Worm (Caenorhabditis elegans): ENCODE measurements around the gene pygo-1.
"Not testable (repeated sequence)": the region's sequence is repeated elsewhere in the genome, so short reads cannot be mapped to it uniquely, and the experiment has no call there.

Gene pygo-1

DNA sequence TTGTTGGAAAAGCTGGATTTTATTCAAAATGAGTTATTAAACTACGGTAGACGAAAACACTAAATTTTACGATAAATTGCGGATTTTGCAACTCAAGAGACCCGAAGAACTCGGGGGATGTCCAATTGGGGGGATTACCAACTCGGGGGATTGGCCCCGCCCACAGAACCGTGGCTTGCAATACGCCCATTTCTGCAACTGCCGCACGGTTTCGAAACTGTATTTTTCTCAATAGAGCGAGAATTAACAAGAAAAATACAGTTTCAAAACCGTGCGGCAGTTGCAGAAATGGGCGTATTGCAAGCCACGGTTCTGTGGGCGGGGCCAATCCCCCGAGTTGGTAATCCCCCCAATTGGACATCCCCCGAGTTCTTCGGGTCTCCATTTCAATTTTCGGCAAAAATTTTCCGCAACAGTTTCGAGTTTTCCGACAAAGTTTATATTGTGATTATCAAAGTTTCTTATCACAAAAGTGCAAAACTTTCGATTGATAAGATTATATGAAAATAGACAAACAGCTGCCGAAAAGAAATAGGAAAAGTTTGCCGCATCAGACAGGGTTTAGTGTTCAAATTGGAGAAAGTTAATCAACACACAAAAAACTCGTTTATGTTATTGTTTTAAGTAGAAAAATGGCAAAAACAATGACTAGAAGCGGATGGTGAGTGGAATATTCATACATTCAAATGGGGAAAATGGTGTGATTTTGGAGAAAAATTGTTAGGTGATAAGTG, 6.9 kb downstream of the pygo-1 start:
- 0 out of 2 replicates have a peak, but pooled peaks have one; percentile 38 for TF ChIP-seq hsf-1 (GFP tag; IDR thresholded peaks at IDR 0.05)
- peak; percentile 27; the same call in 1 of the 2 replicates for TF ChIP-seq rcor-1 (GFP tag; IDR thresholded peaks at IDR 0.05)
- peak; percentile 28; the same call in 1 of the 2 replicates for TF ChIP-seq hmg-1.2 (GFP tag; IDR thresholded peaks at IDR 0.05)
- TF ChIP-seq F49E8.2 (tag; optimal IDR thresholded peaks at IDR 0.05; ENCODE audit: insufficient read depth): peak; percentile 81
- TF ChIP-seq D2030.7 (GFP tag; IDR thresholded peaks at IDR 0.05): peak; percentile 55; the same call in 1 of the 2 replicates
- TF ChIP-seq snpc-3.4 (tag; optimal IDR thresholded peaks at IDR 0.05): peak; percentile 26
- TF ChIP-seq lin-54 (GFP tag; optimal IDR thresholded peaks at IDR 0.05): peak; percentile 16
- TF ChIP-seq lsl-1 (GFP tag; optimal IDR thresholded peaks at IDR 0.05): peak; percentile 61
- peak; percentile 12 for TF ChIP-seq snpc-1.1 (tag; optimal IDR thresholded peaks at IDR 0.05; ENCODE audit: insufficient read depth)
- peak; percentile 87 for TF ChIP-seq ceh-100 (GFP tag; IDR thresholded peaks at IDR 0.05)
- TF ChIP-seq cebp-1 (GFP tag; IDR thresholded peaks at IDR 0.05): not testable (repeated sequence)
- TF ChIP-seq cebp-1 (tag; optimal IDR thresholded peaks at IDR 0.05): peak; percentile 18
- TF ChIP-seq dox-1 (GFP tag; IDR thresholded peaks at IDR 0.05): peak; percentile 54; the same call in 1 of the 2 replicates
- 0 out of 2 replicates have a peak, but pooled peaks have one; percentile 8 for TF ChIP-seq madf-3 (GFP tag; IDR thresholded peaks at IDR 0.05)
- TF ChIP-seq nhr-80 (tag; optimal IDR thresholded peaks at IDR 0.05): peak; percentile 61
- TF ChIP-seq ZK185.1 (tag; optimal IDR thresholded peaks at IDR 0.05; ENCODE audit: poor library complexity, severe bottlenecking): peak; percentile 14
- 0 out of 2 replicates have a peak, but pooled peaks have one; percentile 49 for TF ChIP-seq ekl-4 (GFP tag; IDR thresholded peaks at IDR 0.05)
- TF ChIP-seq B0336.3 (GFP tag; IDR thresholded peaks at IDR 0.05): peak; percentile 43; the same call in 1 of the 2 replicates
- TF ChIP-seq snpc-4 (GFP tag; optimal IDR thresholded peaks at IDR 0.05): peak; percentile 30
- TF ChIP-seq snpc-4 (tag; optimal IDR thresholded peaks at IDR 0.05): peak in 3 of 4 experiments; percentile 14 to 85 (median 81)
- peak; percentile 30 for TF ChIP-seq F33H1.4 (GFP tag; IDR thresholded peaks at IDR 0.05)
- TF ChIP-seq ztf-28 (GFP tag; IDR thresholded peaks at IDR 0.05): 0 out of 2 replicates have a peak, but pooled peaks have one; percentile 31
- peak; percentile 29; the same call in 1 of the 2 replicates for TF ChIP-seq egrh-3 (GFP tag; IDR thresholded peaks at IDR 0.05)
- 0 out of 2 replicates have a peak, but pooled peaks have one; percentile 13 for TF ChIP-seq Y53G8AR.9 (GFP tag; conservative IDR thresholded peaks at IDR 0.05)
- TF ChIP-seq madf-6 (GFP tag; IDR thresholded peaks at IDR 0.05): peak; percentile 61; the same call in 1 of the 2 replicates
- TF ChIP-seq ceh-91 (GFP tag; IDR thresholded peaks at IDR 0.05): peak; percentile 44; the same call in 1 of the 2 replicates
- 0 out of 2 replicates have a peak, but pooled peaks have one; percentile 58 for TF ChIP-seq attf-6 (GFP tag; IDR thresholded peaks at IDR 0.05)
- TF ChIP-seq egl-44 (GFP tag; IDR thresholded peaks at IDR 0.05): 0 out of 2 replicates have a peak, but pooled peaks have one; percentile 10
- TF ChIP-seq ztf-18 (tag; optimal IDR thresholded peaks at IDR 0.05): peak; percentile 15
- TF ChIP-seq mcd-1 (GFP tag; IDR thresholded peaks at IDR 0.05): peak; percentile 82

DNA sequence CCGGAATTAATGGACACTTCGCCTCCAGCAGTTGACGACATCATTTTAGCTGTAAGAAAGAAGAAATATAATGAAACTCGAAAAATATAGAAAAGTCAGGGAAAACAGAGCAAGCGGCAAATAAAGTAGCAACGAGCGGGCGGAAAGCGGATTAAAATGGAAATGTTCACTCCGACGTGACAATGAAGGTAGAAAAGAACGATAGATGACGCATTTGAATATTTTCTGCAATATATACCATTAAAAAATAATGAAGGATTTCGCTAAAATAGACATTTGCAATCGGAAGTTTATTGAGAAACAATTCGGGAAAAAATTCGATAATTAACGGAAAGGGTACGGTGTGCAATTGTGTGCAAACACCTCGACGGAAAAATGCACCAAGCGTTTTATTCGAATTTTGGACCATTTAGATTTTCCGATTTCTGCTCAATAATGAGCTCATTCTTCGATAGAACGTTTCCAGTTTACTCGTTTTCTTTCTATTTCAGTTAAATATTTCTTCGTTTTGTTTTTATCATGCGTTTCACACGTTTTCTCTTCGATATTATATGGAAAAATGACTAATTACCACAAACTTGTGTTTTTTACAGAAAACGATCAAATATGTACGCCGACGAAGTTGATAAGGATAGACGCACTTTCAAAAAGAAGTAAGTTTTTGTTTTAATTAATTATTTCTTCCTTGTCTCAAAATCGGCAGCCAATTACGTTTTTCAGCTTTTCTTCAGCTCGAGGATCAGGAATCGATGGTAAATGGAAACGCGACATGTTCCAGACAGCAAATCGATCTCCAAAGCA, 8.1 kb downstream of the pygo-1 start, which contains the start of the genes snpn-1 and C02B10.4:
snpn-1 (minus strand) TSS at position 51 of the 801 bp plus-strand sequence.
C02B10.4 (plus strand) TSS at position 594 of the 801 bp plus-strand sequence.
- peak; percentile 15 for TF ChIP-seq snpc-4 (GFP tag; optimal IDR thresholded peaks at IDR 0.05)
- TF ChIP-seq snpc-4 (tag; optimal IDR thresholded peaks at IDR 0.05): peak in 3 of 4 experiments; percentile 7 to 73 (median 71)
- TF ChIP-seq F23B12.7 (tag; optimal IDR thresholded peaks at IDR 0.05; ENCODE audit: insufficient read depth): peak; percentile 10
- no peak for TF ChIP-seq T26A5.8 (tag; optimal IDR thresholded peaks at IDR 0.05)
- TF ChIP-seq lsl-1 (GFP tag; optimal IDR thresholded peaks at IDR 0.05): peak; percentile 76
- TF ChIP-seq ztf-3 (GFP tag; optimal IDR thresholded peaks at IDR 0.05): no peak
- TF ChIP-seq cebp-1 (GFP tag; IDR thresholded peaks at IDR 0.05): no peak
- peak; percentile 8 for TF ChIP-seq cebp-1 (tag; optimal IDR thresholded peaks at IDR 0.05)
- peak; percentile 8 for TF ChIP-seq tbp1 (GFP tag; optimal IDR thresholded peaks at IDR 0.05)

Measured in whole organism, young adult.